Fruit fly (Drosophila melanogaster) whole organism, pupa: ENCODE measurements around the gene CG13989.

ENCODE experiments used
- CG10348 ChIP-seq: fragments of 200-800 bp; sonication (Bioruptor generic); IDR thresholded peaks from 2 replicates; pipeline ENCODE4 v1.3.6; 2022; ENCODE audit warnings: missing biosample characterization, missing genetic modification characterization
- CG12605 ChIP-seq: fragments of 200-800 bp; sonication (Bioruptor generic); IDR thresholded peaks from 2 replicates; pipeline ENCODE4 v1.3.6; 2022; ENCODE audit warnings: missing biosample characterization, missing genetic modification characterization
- CG13204 ChIP-seq: fragments of 200-800 bp; sonication (Bioruptor generic); optimal IDR thresholded peaks from 2 replicates; lab custom pipeline; 2018; ENCODE audit warnings: missing biosample characterization, mild to moderate bottlenecking, missing genetic modification characterization, moderate library complexity
- CG14655 ChIP-seq: fragments of 200-800 bp; sonication (Bioruptor generic); optimal IDR thresholded peaks from 3 replicates; lab custom pipeline; 2017; ENCODE audit warnings: mild to moderate bottlenecking, missing biosample characterization, missing genetic modification reagents, missing genetic modification characterization
- CG15710 ChIP-seq: fragments of 200-800 bp; sonication (Bioruptor generic); optimal IDR thresholded peaks from 2 replicates; lab custom pipeline; 2018; ENCODE audit warnings: missing biosample characterization, mild to moderate bottlenecking, missing genetic modification characterization, moderate library complexity
- CG17806 ChIP-seq: fragments of 200-800 bp; sonication (Bioruptor generic); optimal IDR thresholded peaks from 2 replicates; lab custom pipeline; 2018; ENCODE audit warnings: missing biosample characterization, mild to moderate bottlenecking, missing genetic modification characterization, moderate library complexity
- CG32121 ChIP-seq: fragments of 200-800 bp; sonication (Bioruptor generic); IDR thresholded peaks from 2 replicates; pipeline ENCODE4 v1.3.6; 2022; ENCODE audit warnings: missing biosample characterization, missing genetic modification characterization
- CG34367 ChIP-seq: fragments of 200-800 bp; sonication (Bioruptor generic); optimal IDR thresholded peaks from 2 replicates; lab custom pipeline; 2018; ENCODE audit warnings: missing biosample characterization, mild to moderate bottlenecking, missing genetic modification characterization
- CG4496 ChIP-seq: fragments of 200-800 bp; sonication (Bioruptor generic); IDR thresholded peaks from 3 replicates; pipeline ENCODE4 v1.3.6; 2022; ENCODE audit warnings: missing biosample characterization, missing genetic modification characterization
- CG8159 ChIP-seq: fragments of 200-800 bp; sonication (Bioruptor generic); optimal IDR thresholded peaks from 3 replicates; lab custom pipeline; 2018; ENCODE audit warnings: missing biosample characterization, mild to moderate bottlenecking, missing genetic modification characterization, moderate library complexity
- CG8301 ChIP-seq: fragments of 200-800 bp; sonication (Bioruptor generic); optimal IDR thresholded peaks from 2 replicates; lab custom pipeline; 2018; ENCODE audit warnings: missing biosample characterization, mild to moderate bottlenecking, missing genetic modification characterization
- CG9948 ChIP-seq: fragments of 200-800 bp; sonication (Bioruptor generic); optimal IDR thresholded peaks from 2 replicates; lab custom pipeline; 2018; ENCODE audit warnings: missing biosample characterization, mild to moderate bottlenecking, missing genetic modification characterization, moderate library complexity
- D1 ChIP-seq: fragments of 200-800 bp; sonication (Bioruptor generic); optimal IDR thresholded peaks from 2 replicates; lab custom pipeline; 2018; ENCODE audit warnings: missing biosample characterization, mild to moderate bottlenecking, missing genetic modification characterization, moderate library complexity
- EcR ChIP-seq: fragments of 200-800 bp; sonication (Bioruptor generic); optimal IDR thresholded peaks from 3 replicates; lab custom pipeline; 2019; ENCODE audit warnings: missing biosample characterization, missing genetic modification characterization, mild to moderate bottlenecking, moderate library complexity, missing genetic modification reagents
- Ets98B ChIP-seq: fragments of 200-800 bp; sonication (Bioruptor generic); IDR thresholded peaks from 2 replicates; pipeline ENCODE4 v1.3.6; 2022; ENCODE audit warnings: missing biosample characterization, missing genetic modification characterization
- Pif1A ChIP-seq: fragments of 200-800 bp; sonication (Bioruptor generic); optimal IDR thresholded peaks from 3 replicates; lab custom pipeline; 2016; ENCODE audit warnings: missing biosample characterization, missing genetic modification characterization
- Pif1B ChIP-seq: fragments of 200-800 bp; sonication (Bioruptor generic); optimal IDR thresholded peaks from 3 replicates; lab custom pipeline; 2016; ENCODE audit warnings: missing biosample characterization, missing genetic modification characterization
- Snoo ChIP-seq: fragments of 200-800 bp; sonication (Bioruptor generic); optimal IDR thresholded peaks from 3 replicates; lab custom pipeline; 2017; ENCODE audit warnings: missing biosample characterization, mild to moderate bottlenecking, missing genetic modification characterization, inconsistent platforms
- fd96Ca ChIP-seq: fragments of 200-800 bp; sonication (Bioruptor generic); IDR thresholded peaks from 3 replicates; pipeline ENCODE4 v1.3.6; 2022; ENCODE audit warnings: missing biosample characterization, missing genetic modification characterization
- gl ChIP-seq: fragments of 200-800 bp; sonication (Bioruptor generic); optimal IDR thresholded peaks from 2 replicates; lab custom pipeline; 2018; ENCODE audit warnings: missing biosample characterization, mild to moderate bottlenecking, missing genetic modification characterization
- rn ChIP-seq: fragments of 200-800 bp; sonication (Bioruptor generic); IDR thresholded peaks from 2 replicates; pipeline ENCODE4 v1.3.6; 2022; ENCODE audit warnings: missing biosample characterization, missing genetic modification characterization

The CG13989 gene

DNA sequence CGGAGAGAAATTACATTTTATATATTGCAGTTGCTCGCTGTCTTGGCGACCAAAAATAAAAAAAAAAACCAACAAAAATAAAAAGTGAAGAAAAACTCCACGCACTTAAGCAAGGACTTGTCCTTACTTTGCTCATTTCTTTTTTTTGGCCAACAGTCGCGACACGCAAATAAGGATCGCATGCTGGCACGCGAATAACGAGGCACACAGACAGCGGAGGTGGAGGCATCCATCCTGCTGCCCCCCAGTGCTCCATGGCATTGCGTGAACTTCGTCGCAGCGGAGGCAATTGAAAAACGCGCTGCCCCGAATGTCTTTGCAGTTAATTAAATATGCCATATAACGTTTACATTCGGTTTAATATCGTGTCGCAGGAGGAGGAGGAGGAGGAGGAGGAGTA, 39.3 kb downstream of the CG13989 start:
- TF ChIP-seq CG32121, result no peak
- TF ChIP-seq CG34367 (tag; lab: Kevin White, UChicago), result no peak
- no peak for TF ChIP-seq CG14655 (GFP tag; lab: Kevin White, UChicago)
- no peak for TF ChIP-seq Pif1A (GFP tag; lab: Kevin White, UChicago)
- no peak for TF ChIP-seq CG17806 (tag; lab: Kevin White, UChicago)
- no peak for TF ChIP-seq fd96Ca
- TF ChIP-seq CG9948 (tag; lab: Kevin White, UChicago), result no peak
- no peak for TF ChIP-seq Snoo
- no peak for TF ChIP-seq CG13204 (GFP tag; lab: Kevin White, UChicago)
- no peak for TF ChIP-seq CG10348 (GFP tag; lab: Robert Waterston, UW)
- TF ChIP-seq CG8301 (tag; lab: Kevin White, UChicago), result no peak
- TF ChIP-seq CG4496, result no peak
- no peak for TF ChIP-seq D1 (tag; lab: Kevin White, UChicago)

DNA sequence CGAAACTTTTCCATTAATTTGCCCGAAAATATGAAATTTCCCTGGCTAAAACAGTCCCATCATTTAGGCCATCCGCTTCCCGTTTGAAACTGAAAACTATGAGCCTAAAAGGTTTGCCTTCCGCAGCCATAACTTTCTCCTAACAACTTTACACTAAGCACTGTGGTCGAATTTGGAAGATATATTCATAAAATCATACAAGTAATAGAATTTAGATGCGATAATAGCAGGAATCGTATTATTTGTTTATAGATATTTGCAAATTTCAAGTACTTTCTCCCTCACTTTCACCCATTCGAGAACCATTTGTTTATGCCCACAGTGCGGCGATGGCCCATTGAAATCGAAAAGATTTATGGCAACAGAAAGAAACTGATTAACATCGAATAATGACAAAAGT, 41.3 kb downstream of the CG13989 start:
- no peak for TF ChIP-seq Pif1B (GFP tag; lab: Kevin White, UChicago)
- TF ChIP-seq CG8159 (tag; lab: Kevin White, UChicago), result no peak
- no peak for TF ChIP-seq CG34367 (tag; lab: Kevin White, UChicago)
- TF ChIP-seq fd96Ca, result no peak
- TF ChIP-seq rn (GFP tag; lab: Robert Waterston, UW), result no peak
- no peak for TF ChIP-seq Ets98B (GFP tag; lab: Robert Waterston, UW)
- no peak for TF ChIP-seq Pif1A (GFP tag; lab: Kevin White, UChicago)
- TF ChIP-seq CG15710 (tag; lab: Kevin White, UChicago), result no peak
- no peak for TF ChIP-seq CG8301 (tag; lab: Kevin White, UChicago)
- TF ChIP-seq D1 (tag; lab: Kevin White, UChicago), result no peak
- no peak for TF ChIP-seq CG17806 (tag; lab: Kevin White, UChicago)
- no peak for TF ChIP-seq CG13204 (GFP tag; lab: Kevin White, UChicago)
- TF ChIP-seq Snoo, result no peak
- no peak for TF ChIP-seq EcR (GFP tag; lab: Kevin White, UChicago)
- no peak for TF ChIP-seq CG4496
- TF ChIP-seq CG12605, result no peak

DNA sequence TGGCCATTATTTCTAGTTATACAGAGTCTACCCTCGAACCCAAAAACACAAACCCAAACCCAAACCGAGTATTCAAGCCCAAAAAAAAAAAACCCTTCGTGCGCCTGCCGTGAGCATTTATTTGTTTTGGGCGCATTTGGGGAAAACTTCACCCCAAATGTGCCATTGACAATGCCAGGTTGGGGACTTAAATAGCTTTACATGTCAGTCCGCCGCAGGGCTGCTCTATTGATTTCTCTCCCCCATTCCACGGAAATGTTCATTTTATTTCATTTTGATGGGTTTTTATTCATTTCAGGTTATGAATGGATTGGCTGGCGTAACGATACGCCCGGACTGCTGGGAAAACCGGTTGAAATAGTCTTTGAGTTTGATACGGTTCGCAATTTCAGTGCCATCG, 42.7 kb downstream of the CG13989 start:
- TF ChIP-seq CG17806 (tag; lab: Kevin White, UChicago) (no peak), CG32121 (no peak), CG10348 (GFP tag; lab: Robert Waterston, UW) (no peak), CG8159 (tag; lab: Kevin White, UChicago) (no peak), fd96Ca (no peak), CG34367 (tag; lab: Kevin White, UChicago) (no peak), CG14655 (GFP tag; lab: Kevin White, UChicago) (no peak), CG8301 (tag; lab: Kevin White, UChicago) (no peak), CG13204 (GFP tag; lab: Kevin White, UChicago) (no peak), CG15710 (tag; lab: Kevin White, UChicago) (no peak), CG12605 (no peak), CG9948 (tag; lab: Kevin White, UChicago) (no peak), D1 (tag; lab: Kevin White, UChicago) (no peak), CG4496 (no peak), rn (GFP tag; lab: Robert Waterston, UW) (no peak)

DNA sequence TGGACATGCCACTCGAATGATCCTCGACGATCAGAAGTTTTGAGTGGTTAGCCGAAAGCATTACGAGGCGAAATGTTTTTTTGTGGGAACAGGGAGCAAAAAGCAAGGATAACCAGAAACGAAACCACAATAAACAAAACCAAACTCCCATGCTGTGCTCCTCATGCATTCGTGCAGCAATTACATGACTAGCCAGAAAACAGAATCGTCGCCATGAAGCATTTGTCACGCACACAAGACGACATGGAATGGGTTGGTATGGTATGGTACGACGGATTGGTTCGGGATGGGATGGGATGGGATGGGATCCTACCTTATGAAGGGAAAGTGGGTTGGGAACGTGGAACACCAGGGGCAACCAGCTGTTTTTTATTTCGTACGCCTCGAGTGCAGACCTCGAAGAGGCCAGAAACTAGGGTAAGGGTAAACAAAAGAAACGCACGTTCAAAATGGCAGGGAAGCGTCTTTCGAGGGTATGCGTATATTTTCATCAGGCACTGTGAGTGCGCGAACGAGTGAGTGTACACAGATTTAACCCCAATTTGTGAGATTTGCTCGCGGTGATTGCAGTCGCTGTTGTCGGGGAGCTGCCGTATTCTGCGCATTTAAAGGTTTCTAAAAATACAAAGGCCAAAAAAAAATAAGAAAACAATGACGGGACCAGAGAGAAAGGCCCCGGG, 44.6 kb downstream of the CG13989 start:
- TF ChIP-seq CG12605 (no peak), CG10348 (GFP tag; lab: Robert Waterston, UW) (no peak), CG4496 (no peak), EcR (GFP tag; lab: Kevin White, UChicago) (no peak), CG15710 (tag; lab: Kevin White, UChicago) (no peak), CG32121 (no peak), gl (no peak), CG8159 (tag; lab: Kevin White, UChicago) (no peak), CG34367 (tag; lab: Kevin White, UChicago) (no peak), CG13204 (GFP tag; lab: Kevin White, UChicago) (no peak), Pif1B (GFP tag; lab: Kevin White, UChicago) (no peak), CG8301 (tag; lab: Kevin White, UChicago) (no peak), Pif1A (GFP tag; lab: Kevin White, UChicago) (no peak), D1 (tag; lab: Kevin White, UChicago) (no peak), CG17806 (tag; lab: Kevin White, UChicago) (no peak), Snoo (no peak)

DNA sequence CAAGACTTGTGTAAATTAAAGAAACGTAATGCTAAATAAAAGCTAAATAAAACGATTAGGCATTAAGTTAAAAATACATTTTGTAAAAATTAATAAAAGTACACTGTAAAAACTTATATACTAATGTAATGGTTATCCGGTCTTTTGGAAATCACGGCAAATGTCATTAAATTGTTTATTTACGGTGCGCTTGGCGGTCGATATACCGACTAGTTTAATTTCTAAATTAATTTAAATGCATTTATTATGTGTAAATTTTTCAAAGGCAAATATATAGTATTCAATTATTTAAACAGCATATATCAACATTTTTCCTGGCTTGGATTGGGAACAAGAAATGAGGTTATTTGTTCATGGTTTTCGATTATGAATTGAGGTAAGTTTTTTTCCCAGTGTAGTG, 50.6 kb downstream of the CG13989 start:
- TF ChIP-seq Pif1A (GFP tag; lab: Kevin White, UChicago), result no peak
- no peak for TF ChIP-seq CG17806 (tag; lab: Kevin White, UChicago)
- TF ChIP-seq CG32121, result no peak
- TF ChIP-seq rn (GFP tag; lab: Robert Waterston, UW), result no peak
